Worm (Caenorhabditis elegans) whole organism, L2 larva: ENCODE results near the gene zig-3.
A peak's percentile ranks its signal among the peaks of the same experiment; 100 is the strongest.

Source experiments
- C34F6.9 ChIP-seq: fragments of 150-350 bp; optimal IDR thresholded peaks from 2 replicates; lab custom pipeline; 2014; ENCODE audit warnings: missing biosample characterization, missing genetic modification characterization
- F13H6.1 ChIP-seq: sonication (generic microtip); optimal IDR thresholded peaks from 2 replicates; lab custom pipeline; 2016; ENCODE audit warnings: missing genetic modification characterization, missing compliant biosample characterization
- R02D3.7 ChIP-seq: fragments of 150-350 bp; optimal IDR thresholded peaks from 2 replicates; lab custom pipeline; 2014; ENCODE audit warnings: missing biosample characterization, missing genetic modification characterization
- Y55F3AM.14 ChIP-seq: fragments of 200-800 bp; sonication (Bioruptor generic); optimal IDR thresholded peaks from 2 replicates; lab custom pipeline; 2018; ENCODE audit warnings: mild to moderate bottlenecking, missing genetic modification characterization, missing compliant biosample characterization
- aly-2 ChIP-seq: fragments of 150-350 bp; optimal IDR thresholded peaks from 2 replicates; lab custom pipeline; 2014; ENCODE audit warnings: missing biosample characterization, missing genetic modification characterization
- ama-1 ChIP-seq: fragments of 150-350 bp; optimal IDR thresholded peaks from 2 replicates; lab custom pipeline; 2018; ENCODE audit warnings: inconsistent platforms
- blmp-1 ChIP-seq: sonication (generic microtip); optimal IDR thresholded peaks from 2 replicates; lab custom pipeline; 2017; ENCODE audit warnings: missing genetic modification characterization, mild to moderate bottlenecking, missing compliant biosample characterization, antibody characterized with exemption, moderate library complexity; ENCODE audit not compliant: insufficient read depth
- ceh-16 ChIP-seq: fragments of 150-350 bp; optimal IDR thresholded peaks from 2 replicates; lab custom pipeline; 2014; ENCODE audit warnings: missing biosample characterization, missing genetic modification characterization
- ceh-82 ChIP-seq: fragments of 150-350 bp; optimal IDR thresholded peaks from 2 replicates; lab custom pipeline; 2014; ENCODE audit warnings: missing biosample characterization, missing genetic modification characterization
- crh-2 ChIP-seq: sonication (generic microtip); optimal IDR thresholded peaks from 2 replicates; lab custom pipeline; 2017; ENCODE audit warnings: missing biosample characterization, missing genetic modification characterization
- dmd-4 ChIP-seq: sonication (generic microtip); optimal IDR thresholded peaks from 2 replicates; lab custom pipeline; 2017; ENCODE audit warnings: missing biosample characterization, missing genetic modification characterization
- egl-27 ChIP-seq: sonication (generic microtip); optimal IDR thresholded peaks from 3 replicates; lab custom pipeline; 2017; ENCODE audit warnings: missing biosample characterization, missing genetic modification reagents, missing genetic modification characterization
- elt-1 ChIP-seq: fragments of 150-350 bp; optimal IDR thresholded peaks from 2 replicates; lab custom pipeline; 2014; ENCODE audit warnings: missing biosample characterization, missing genetic modification characterization
- elt-3 ChIP-seq: sonication (generic microtip); optimal IDR thresholded peaks from 2 replicates; lab custom pipeline; 2017; ENCODE audit warnings: missing biosample characterization, missing genetic modification characterization
- fos-1 ChIP-seq: fragments of 150-350 bp; optimal IDR thresholded peaks from 2 replicates; lab custom pipeline; 2014; ENCODE audit warnings: missing biosample characterization, missing genetic modification characterization
- gmeb-1 ChIP-seq: fragments of 150-350 bp; optimal IDR thresholded peaks from 2 replicates; lab custom pipeline; 2014; ENCODE audit warnings: missing biosample characterization, missing genetic modification characterization
- lin-11 ChIP-seq: fragments of 150-350 bp; sonication (generic microtip); optimal IDR thresholded peaks from 2 replicates; lab custom pipeline; 2014; ENCODE audit warnings: missing biosample characterization, missing genetic modification characterization, inconsistent platforms, mixed read lengths
- lin-13 ChIP-seq: fragments of 150-350 bp; optimal IDR thresholded peaks from 2 replicates; lab custom pipeline; 2014; ENCODE audit warnings: missing biosample characterization, missing genetic modification reagents, missing genetic modification characterization
- mab-5 ChIP-seq: fragments of 150-350 bp; optimal IDR thresholded peaks from 2 replicates; lab custom pipeline; 2014; ENCODE audit warnings: missing biosample characterization, missing genetic modification characterization
- mdl-1 ChIP-seq, 2 experiments: fragments of 150-350 bp in 1 of 2; sonication (generic microtip) in 1 of 2; optimal IDR thresholded peaks; 2 replicates each; lab custom pipeline; 2017; ENCODE audit warnings: missing biosample characterization in 2 of 2, missing genetic modification characterization in 2 of 2
- nhr-11 ChIP-seq: fragments of 150-350 bp; optimal IDR thresholded peaks from 2 replicates; lab custom pipeline; 2014; ENCODE audit warnings: missing biosample characterization, missing genetic modification characterization
- nhr-12 ChIP-seq: fragments of 150-350 bp; optimal IDR thresholded peaks from 2 replicates; lab custom pipeline; 2014; ENCODE audit warnings: missing biosample characterization, missing genetic modification characterization
- nhr-129 ChIP-seq: fragments of 150-350 bp; optimal IDR thresholded peaks from 2 replicates; lab custom pipeline; 2014; ENCODE audit warnings: missing biosample characterization, missing genetic modification characterization
- nhr-21 ChIP-seq: fragments of 150-350 bp; optimal IDR thresholded peaks from 2 replicates; lab custom pipeline; 2014; ENCODE audit warnings: missing biosample characterization, missing genetic modification characterization
- nhr-23 ChIP-seq: fragments of 150-350 bp; optimal IDR thresholded peaks from 2 replicates; lab custom pipeline; 2014; ENCODE audit warnings: missing biosample characterization, missing genetic modification reagents, missing genetic modification characterization
- nhr-6 ChIP-seq: fragments of 150-350 bp; optimal IDR thresholded peaks from 2 replicates; lab custom pipeline; 2014; ENCODE audit warnings: missing biosample characterization, missing genetic modification characterization
- peb-1 ChIP-seq: fragments of 150-350 bp; optimal IDR thresholded peaks from 2 replicates; lab custom pipeline; 2014; ENCODE audit warnings: missing biosample characterization, missing genetic modification characterization
- sem-4 ChIP-seq: fragments of 150-350 bp; optimal IDR thresholded peaks from 2 replicates; lab custom pipeline; 2014; ENCODE audit warnings: missing biosample characterization, missing genetic modification reagents, missing genetic modification characterization
- skn-1 ChIP-seq: sonication (generic microtip); optimal IDR thresholded peaks from 2 replicates; lab custom pipeline; 2017; ENCODE audit warnings: missing biosample characterization, missing genetic modification characterization
- sma-3 ChIP-seq: sonication (generic microtip); optimal IDR thresholded peaks from 2 replicates; lab custom pipeline; 2016; ENCODE audit warnings: missing genetic modification reagents, missing genetic modification characterization, missing compliant biosample characterization
- sma-9 ChIP-seq, 2 experiments: fragments of 150-350 bp in 1 of 2; sonication (generic microtip) in 1 of 2; optimal IDR thresholded peaks; 2 replicates each; lab custom pipeline; 2014 to 2016; ENCODE audit warnings: missing genetic modification characterization in 2 of 2, mild to moderate bottlenecking in 1 of 2, missing biosample characterization in 1 of 2, missing compliant biosample characterization in 1 of 2, missing genetic modification reagents in 1 of 2, moderate library complexity in 1 of 2
- snpc-4 ChIP-seq: fragments of 150-350 bp; optimal IDR thresholded peaks from 2 replicates; lab custom pipeline; 2014; ENCODE audit warnings: missing biosample characterization, missing genetic modification characterization
- unc-39 ChIP-seq: fragments of 150-350 bp; optimal IDR thresholded peaks from 2 replicates; lab custom pipeline; 2014; ENCODE audit warnings: missing biosample characterization, missing genetic modification characterization
- unc-55 ChIP-seq: fragments of 150-350 bp; sonication (generic microtip); optimal IDR thresholded peaks from 3 replicates; lab custom pipeline; 2014; ENCODE audit warnings: missing biosample characterization, missing genetic modification reagents, missing genetic modification characterization
- unc-62 ChIP-seq: fragments of 150-350 bp; optimal IDR thresholded peaks from 2 replicates; lab custom pipeline; 2014; ENCODE audit warnings: missing biosample characterization, missing genetic modification reagents, missing genetic modification characterization
- zag-1 ChIP-seq: fragments of 150-350 bp; optimal IDR thresholded peaks from 2 replicates; lab custom pipeline; 2014; ENCODE audit warnings: missing biosample characterization, missing genetic modification characterization
- ztf-11 ChIP-seq: sonication (generic microtip); optimal IDR thresholded peaks from 2 replicates; lab custom pipeline; 2017; ENCODE audit warnings: missing biosample characterization, missing genetic modification characterization
- ztf-4 ChIP-seq: fragments of 150-350 bp; optimal IDR thresholded peaks from 2 replicates; lab custom pipeline; 2014; ENCODE audit warnings: missing biosample characterization, missing genetic modification characterization

zig-3 gene

ce11 chrX:7900180-7900579 is 30.4 kb upstream of the zig-3 start:
- TF ChIP-seq Y55F3AM.14 (GFP tag; lab: Kevin White, UChicago), result no peak
- TF ChIP-seq F13H6.1, result no peak
- no peak for TF ChIP-seq ztf-11 (tag; lab: Kevin White, UChicago)
- TF ChIP-seq lin-11 (tag; lab: Kevin White, UChicago), result no peak
- no peak for TF ChIP-seq peb-1 (tag; lab: Kevin White, UChicago)
- TF ChIP-seq elt-3 (tag; lab: Kevin White, UChicago), result no peak
- TF ChIP-seq C34F6.9 (tag; lab: Kevin White, UChicago), result no peak
- TF ChIP-seq unc-55 (GFP tag; lab: Kevin White, UChicago), result no peak
- TF ChIP-seq nhr-6 (tag; lab: Kevin White, UChicago), result no peak
- no peak for TF ChIP-seq nhr-12 (tag; lab: Kevin White, UChicago)
- TF ChIP-seq zag-1 (tag; lab: Kevin White, UChicago), result no peak
- TF ChIP-seq sem-4 (tag; lab: Kevin White, UChicago), result no peak
- TF ChIP-seq elt-1 (tag; lab: Kevin White, UChicago), result no peak
- no peak for TF ChIP-seq gmeb-1 (tag; lab: Kevin White, UChicago)
- no peak for TF ChIP-seq mab-5 (tag; lab: Kevin White, UChicago)
- TF ChIP-seq ztf-4 (tag; lab: Kevin White, UChicago), result no peak
- no peak for TF ChIP-seq nhr-21 (tag; lab: Kevin White, UChicago)
- TF ChIP-seq ceh-16 (tag; lab: Kevin White, UChicago), result no peak
- TF ChIP-seq, all 48 proteins: peak for 0

- no peak for TF ChIP-seq snpc-4 (tag; lab: Kevin White, UChicago)
- peak; percentile 61 for TF ChIP-seq fos-1 (tag; lab: Kevin White, UChicago)
Measured at ce11 chrX:7901840-7902239, 28.7 kb upstream of the zig-3 start.

- TF ChIP-seq lin-13 (GFP tag; lab: Kevin White, UChicago) (no peak), crh-2 (no peak), nhr-21 (tag; lab: Kevin White, UChicago) (no peak), zag-1 (tag; lab: Kevin White, UChicago) (no peak), egl-27 (no peak), ceh-82 (no peak), blmp-1 (tag; lab: Kevin White, UChicago) (no peak), mab-5 (tag; lab: Kevin White, UChicago) (no peak), sem-4 (tag; lab: Kevin White, UChicago) (no peak), nhr-11 (tag; lab: Kevin White, UChicago) (no peak), ztf-4 (tag; lab: Kevin White, UChicago) (no peak), elt-3 (tag; lab: Kevin White, UChicago) (no peak), nhr-12 (tag; lab: Kevin White, UChicago) (no peak), skn-1 (tag; lab: Kevin White, UChicago) (no peak), unc-62 (GFP tag; lab: Kevin White, UChicago) (no peak), aly-2 (no peak), sma-3 (GFP tag; lab: Kevin White, UChicago) (no peak)
Measured at ce11 chrX:7902976-7903375, 27.6 kb upstream of the zig-3 start, which contains the start of gene C39D10.11. Gene C39D10.11 (plus strand): TSS chrX:7903276.

ce11 chrX:7906430-7907014 is 24.0 kb upstream of the zig-3 start, which contains the start of gene C39D10.1:
Gene C39D10.1 (plus strand): TSS chrX:7906964.
- TF ChIP-seq nhr-6 (tag; lab: Kevin White, UChicago) (no peak), zag-1 (tag; lab: Kevin White, UChicago) (no peak), fos-1 (tag; lab: Kevin White, UChicago) (peak; percentile 11), blmp-1 (tag; lab: Kevin White, UChicago) (no peak), ama-1 (lab: Kevin White, UChicago) (no peak), sma-9 (GFP tag; optimal IDR thresholded peaks at IDR 0.05; lab: Kevin White, UChicago) (no peak), sma-9 (tag; optimal IDR thresholded peaks at IDR 0.05; lab: Kevin White, UChicago) (no peak), Y55F3AM.14 (GFP tag; lab: Kevin White, UChicago) (no peak), gmeb-1 (tag; lab: Kevin White, UChicago) (peak; percentile 17), nhr-11 (tag; lab: Kevin White, UChicago) (peak; percentile 6), unc-62 (GFP tag; lab: Kevin White, UChicago) (no peak), elt-1 (tag; lab: Kevin White, UChicago) (no peak), sma-3 (GFP tag; lab: Kevin White, UChicago) (no peak), C34F6.9 (tag; lab: Kevin White, UChicago) (no peak), unc-39 (tag; lab: Kevin White, UChicago) (no peak), crh-2 (peak; percentile 19), R02D3.7 (tag; lab: Kevin White, UChicago) (no peak), dmd-4 (tag; lab: Kevin White, UChicago) (no peak), nhr-23 (tag; lab: Kevin White, UChicago) (no peak), nhr-129 (tag; lab: Kevin White, UChicago) (peak; percentile 7), unc-55 (GFP tag; lab: Kevin White, UChicago) (no peak), mdl-1 (tag; optimal IDR thresholded peaks at IDR 0.05; lab: Kevin White, UChicago) (no peak), mab-5 (tag; lab: Kevin White, UChicago) (no peak), ztf-4 (tag; lab: Kevin White, UChicago) (no peak)
